Fruit fly (Drosophila melanogaster): ENCODE data around the gene CG31635.

The CG31635 gene

DNA sequence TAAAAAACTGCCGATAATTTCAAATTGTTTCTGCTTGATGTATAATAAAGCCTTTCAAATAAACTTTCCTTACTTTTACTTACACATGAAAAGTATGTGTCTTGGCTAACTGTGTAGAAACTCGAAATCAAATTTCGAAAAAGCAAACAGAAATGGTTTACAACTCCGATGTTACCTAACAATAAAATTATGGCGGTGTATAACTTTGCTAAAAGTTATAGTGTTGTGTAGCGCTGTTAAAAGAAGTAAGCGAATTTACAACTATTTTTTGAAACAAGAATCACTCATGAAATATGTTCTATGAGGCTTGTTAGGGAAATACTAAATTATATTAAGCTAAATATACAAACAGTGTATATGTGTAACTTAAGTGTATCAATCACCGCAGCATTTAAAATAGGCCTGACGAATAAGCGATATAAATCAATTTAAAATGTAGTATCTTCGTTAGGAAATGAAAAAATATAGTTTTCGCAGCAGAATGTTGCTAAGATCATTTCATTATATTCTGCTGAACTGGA, 26.2 kb downstream of the CG31635 start, which contains the start of gene CG34345 (continued):
- TF ChIP-seq Opbp (GFP tag; IDR thresholded peaks at IDR 0.05; ENCODE audit: partially characterized antibody) (peak; percentile 76; the same call in 2 of the 3 replicates), CG9817 (tag; optimal IDR thresholded peaks at IDR 0.05) (peak; percentile 4), sna (GFP tag; IDR thresholded peaks at IDR 0.05; ENCODE audit: partially characterized antibody) (peak; percentile 64), Aef1 (GFP tag; IDR thresholded peaks at IDR 0.05) (no peak), pzg (GFP tag; optimal IDR thresholded peaks at IDR 0.05) (peak; percentile 43), Doc3 (GFP tag; IDR thresholded peaks at IDR 0.05; ENCODE audit: partially characterized antibody) (peak; percentile 62; the same call in 2 of the 3 replicates), Bteb2 (GFP tag; optimal IDR thresholded peaks at IDR 0.05) (peak; percentile 13), zfh1 (GFP tag; IDR thresholded peaks at IDR 0.05) (peak; percentile 35; the same call in 1 of the 3 replicates), slbo (GFP tag; IDR thresholded peaks at IDR 0.05) (peak; percentile 40; the same call in 1 of the 2 replicates), btn (GFP tag; optimal IDR thresholded peaks at IDR 0.05) (no peak), Abd-B (GFP tag; optimal IDR thresholded peaks at IDR 0.05) (peak; percentile 69), HmgZ (tag; optimal IDR thresholded peaks at IDR 0.05) (peak; percentile 65), gfzf (GFP tag; optimal IDR thresholded peaks at IDR 0.05) (peak; percentile 47), vnd (GFP tag; IDR thresholded peaks at IDR 0.05; ENCODE audit: partially characterized antibody) (no peak), CG16813 (GFP tag; IDR thresholded peaks at IDR 0.05; ENCODE audit: partially characterized antibody) (peak; percentile 50; the same call in 2 of the 3 replicates), BEAF-32 (GFP tag; optimal IDR thresholded peaks at IDR 0.05) (peak; percentile 10), maf-S (GFP tag; optimal IDR thresholded peaks at IDR 0.05) (peak; percentile 6), CG2889 (GFP tag; IDR thresholded peaks at IDR 0.05) (no peak), CG30403 (GFP tag; optimal IDR thresholded peaks at IDR 0.05) (peak; percentile 25), CG3163 (GFP tag; optimal IDR thresholded peaks at IDR 0.05) (peak; percentile 2), Lhr (GFP tag; optimal IDR thresholded peaks at IDR 0.05) (peak; percentile 78), Bgb (GFP tag; IDR thresholded peaks at IDR 0.05; ENCODE audit: partially characterized antibody) (peak; percentile 77), CG4424 (GFP tag; optimal IDR thresholded peaks at IDR 0.05) (peak; percentile 6), CG12155 (GFP tag; optimal IDR thresholded peaks at IDR 0.05) (peak; percentile 4), crol (GFP tag; IDR thresholded peaks at IDR 0.05) (no peak), CG6175 (GFP tag; IDR thresholded peaks at IDR 0.05) (no peak), Hsf (GFP tag; optimal IDR thresholded peaks at IDR 0.05) (peak; percentile 25), CG6791 (GFP tag; IDR thresholded peaks at IDR 0.05; ENCODE audit: partially characterized antibody) (peak; percentile 81), lilli (GFP tag; optimal IDR thresholded peaks at IDR 0.05) (peak; percentile 1), HLH3B (GFP tag; IDR thresholded peaks at IDR 0.05) (no peak), insv (GFP tag; optimal IDR thresholded peaks at IDR 0.05) (peak in 1 of 2 experiments; percentile 8), CG8290 (GFP tag; optimal IDR thresholded peaks at IDR 0.05) (peak; percentile 57), CG8290 (tag; optimal IDR thresholded peaks at IDR 0.05) (no peak), zf30C (GFP tag; optimal IDR thresholded peaks at IDR 0.05) (peak; percentile 5), Ets97D (GFP tag; optimal IDR thresholded peaks at IDR 0.05) (peak; percentile 86), trem (tag; optimal IDR thresholded peaks at IDR 0.05) (peak; percentile 62), CG12219 (GFP tag; optimal IDR thresholded peaks at IDR 0.05) (no peak), amos (GFP tag; IDR thresholded peaks at IDR 0.05; ENCODE audit: partially characterized antibody) (peak; percentile 59), CG33213 (GFP tag; optimal IDR thresholded peaks at IDR 0.05) (peak; percentile 40), Nf-YC (tag; optimal IDR thresholded peaks at IDR 0.05) (no peak), hbn (GFP tag; IDR thresholded peaks at IDR 0.05; ENCODE audit: partially characterized antibody) (peak; percentile 72), Dp (GFP tag; optimal IDR thresholded peaks at IDR 0.05) (peak; percentile 55), Dll (GFP tag; IDR thresholded peaks at IDR 0.05; ENCODE audit: partially characterized antibody) (peak; percentile 59; the same call in 3 of the 4 replicates), Med (GFP tag) (peak; percentile 90), unc-4 (GFP tag; IDR thresholded peaks at IDR 0.05; ENCODE audit: partially characterized antibody) (peak; percentile 61), Fer2 (tag; optimal IDR thresholded peaks at IDR 0.05) (no peak), CG1603 (tag; optimal IDR thresholded peaks at IDR 0.05) (peak; percentile 60), CG32532 (GFP tag; IDR thresholded peaks at IDR 0.05) (peak; percentile 30; the same call in 1 of the 2 replicates), aop (GFP tag; IDR thresholded peaks at IDR 0.05) (no peak)

Measured in whole organism, embryonic.